Worm (Caenorhabditis elegans) whole organism, L2 larva: ENCODE results near the gene sri-38.
"Not testable (repeated sequence)": the region's sequence is repeated elsewhere in the genome, so short reads cannot be mapped to it uniquely, and the experiment has no call there.

Source experiments
- F13H6.1 ChIP-seq: sonication (generic microtip); optimal IDR thresholded peaks from 2 replicates; lab custom pipeline; 2016; ENCODE audit warnings: missing genetic modification characterization, missing compliant biosample characterization
- R02D3.7 ChIP-seq: fragments of 150-350 bp; optimal IDR thresholded peaks from 2 replicates; lab custom pipeline; 2014; ENCODE audit warnings: missing biosample characterization, missing genetic modification characterization
- aly-2 ChIP-seq: fragments of 150-350 bp; optimal IDR thresholded peaks from 2 replicates; lab custom pipeline; 2014; ENCODE audit warnings: missing biosample characterization, missing genetic modification characterization
- ama-1 ChIP-seq: fragments of 150-350 bp; optimal IDR thresholded peaks from 2 replicates; lab custom pipeline; 2018; ENCODE audit warnings: inconsistent platforms
- blmp-1 ChIP-seq: sonication (generic microtip); optimal IDR thresholded peaks from 2 replicates; lab custom pipeline; 2017; ENCODE audit warnings: missing genetic modification characterization, mild to moderate bottlenecking, missing compliant biosample characterization, antibody characterized with exemption, moderate library complexity; ENCODE audit not compliant: insufficient read depth
- crh-2 ChIP-seq: sonication (generic microtip); optimal IDR thresholded peaks from 2 replicates; lab custom pipeline; 2017; ENCODE audit warnings: missing biosample characterization, missing genetic modification characterization
- dmd-4 ChIP-seq: sonication (generic microtip); optimal IDR thresholded peaks from 2 replicates; lab custom pipeline; 2017; ENCODE audit warnings: missing biosample characterization, missing genetic modification characterization
- egl-27 ChIP-seq: sonication (generic microtip); optimal IDR thresholded peaks from 3 replicates; lab custom pipeline; 2017; ENCODE audit warnings: missing biosample characterization, missing genetic modification reagents, missing genetic modification characterization
- fos-1 ChIP-seq: fragments of 150-350 bp; optimal IDR thresholded peaks from 2 replicates; lab custom pipeline; 2014; ENCODE audit warnings: missing biosample characterization, missing genetic modification characterization
- gmeb-1 ChIP-seq: fragments of 150-350 bp; optimal IDR thresholded peaks from 2 replicates; lab custom pipeline; 2014; ENCODE audit warnings: missing biosample characterization, missing genetic modification characterization
- lin-11 ChIP-seq: fragments of 150-350 bp; sonication (generic microtip); optimal IDR thresholded peaks from 2 replicates; lab custom pipeline; 2014; ENCODE audit warnings: missing biosample characterization, missing genetic modification characterization, inconsistent platforms, mixed read lengths
- mab-5 ChIP-seq: fragments of 150-350 bp; optimal IDR thresholded peaks from 2 replicates; lab custom pipeline; 2014; ENCODE audit warnings: missing biosample characterization, missing genetic modification characterization
- mbf-1 ChIP-seq: sonication (generic microtip); optimal IDR thresholded peaks from 2 replicates; lab custom pipeline; 2017; ENCODE audit warnings: missing biosample characterization, missing genetic modification characterization
- nhr-10 ChIP-seq: sonication (generic microtip); optimal IDR thresholded peaks from 2 replicates; lab custom pipeline; 2017; ENCODE audit warnings: missing biosample characterization, missing genetic modification characterization
- nhr-11 ChIP-seq: fragments of 150-350 bp; optimal IDR thresholded peaks from 2 replicates; lab custom pipeline; 2014; ENCODE audit warnings: missing biosample characterization, missing genetic modification characterization
- nhr-129 ChIP-seq: fragments of 150-350 bp; optimal IDR thresholded peaks from 2 replicates; lab custom pipeline; 2014; ENCODE audit warnings: missing biosample characterization, missing genetic modification characterization
- nhr-21 ChIP-seq: fragments of 150-350 bp; optimal IDR thresholded peaks from 2 replicates; lab custom pipeline; 2014; ENCODE audit warnings: missing biosample characterization, missing genetic modification characterization
- nhr-23 ChIP-seq: fragments of 150-350 bp; optimal IDR thresholded peaks from 2 replicates; lab custom pipeline; 2014; ENCODE audit warnings: missing biosample characterization, missing genetic modification reagents, missing genetic modification characterization
- nhr-237 ChIP-seq: fragments of 150-350 bp; optimal IDR thresholded peaks from 2 replicates; lab custom pipeline; 2014; ENCODE audit warnings: missing biosample characterization, missing genetic modification characterization
- nhr-6 ChIP-seq: fragments of 150-350 bp; optimal IDR thresholded peaks from 2 replicates; lab custom pipeline; 2014; ENCODE audit warnings: missing biosample characterization, missing genetic modification characterization
- nhr-77 ChIP-seq: fragments of 150-350 bp; optimal IDR thresholded peaks from 2 replicates; lab custom pipeline; 2014; ENCODE audit warnings: missing biosample characterization, missing genetic modification characterization
- peb-1 ChIP-seq: fragments of 150-350 bp; optimal IDR thresholded peaks from 2 replicates; lab custom pipeline; 2014; ENCODE audit warnings: missing biosample characterization, missing genetic modification characterization
- sem-4 ChIP-seq: fragments of 150-350 bp; optimal IDR thresholded peaks from 2 replicates; lab custom pipeline; 2014; ENCODE audit warnings: missing biosample characterization, missing genetic modification reagents, missing genetic modification characterization
- skn-1 ChIP-seq: sonication (generic microtip); optimal IDR thresholded peaks from 2 replicates; lab custom pipeline; 2017; ENCODE audit warnings: missing biosample characterization, missing genetic modification characterization
- sma-3 ChIP-seq: sonication (generic microtip); optimal IDR thresholded peaks from 2 replicates; lab custom pipeline; 2016; ENCODE audit warnings: missing genetic modification reagents, missing genetic modification characterization, missing compliant biosample characterization
- snpc-4 ChIP-seq: fragments of 150-350 bp; optimal IDR thresholded peaks from 2 replicates; lab custom pipeline; 2014; ENCODE audit warnings: missing biosample characterization, missing genetic modification characterization
- unc-39 ChIP-seq: fragments of 150-350 bp; optimal IDR thresholded peaks from 2 replicates; lab custom pipeline; 2014; ENCODE audit warnings: missing biosample characterization, missing genetic modification characterization
- unc-55 ChIP-seq: fragments of 150-350 bp; sonication (generic microtip); optimal IDR thresholded peaks from 3 replicates; lab custom pipeline; 2014; ENCODE audit warnings: missing biosample characterization, missing genetic modification reagents, missing genetic modification characterization
- unc-62 ChIP-seq: fragments of 150-350 bp; optimal IDR thresholded peaks from 2 replicates; lab custom pipeline; 2014; ENCODE audit warnings: missing biosample characterization, missing genetic modification reagents, missing genetic modification characterization
- ztf-1 ChIP-seq: fragments of 200-800 bp; sonication (Bioruptor generic); conservative IDR thresholded peaks from 2 replicates; pipeline ENCODE4 v1.3.6; 2022; ENCODE audit warnings: missing genetic modification characterization, missing compliant biosample characterization
- ztf-11 ChIP-seq: sonication (generic microtip); optimal IDR thresholded peaks from 2 replicates; lab custom pipeline; 2017; ENCODE audit warnings: missing biosample characterization, missing genetic modification characterization
- ztf-4 ChIP-seq: fragments of 150-350 bp; optimal IDR thresholded peaks from 2 replicates; lab custom pipeline; 2014; ENCODE audit warnings: missing biosample characterization, missing genetic modification characterization

Gene sri-38

ce11 chrII:2600931-2601330, 9.7 kb upstream of the sri-38 start:
- TF ChIP-seq nhr-129 (tag; lab: Kevin White, UChicago) (no peak), aly-2 (tag; lab: Kevin White, UChicago) (no peak), unc-62 (no peak), sem-4 (tag; lab: Kevin White, UChicago) (no peak), nhr-77 (tag; lab: Kevin White, UChicago) (no peak), nhr-11 (tag; lab: Kevin White, UChicago) (no peak), unc-55 (GFP tag; lab: Kevin White, UChicago) (no peak), R02D3.7 (tag; lab: Kevin White, UChicago) (no peak), ztf-4 (no peak), egl-27 (no peak), lin-11 (tag; lab: Kevin White, UChicago) (no peak), crh-2 (tag; lab: Kevin White, UChicago) (no peak), unc-39 (tag; lab: Kevin White, UChicago) (no peak), gmeb-1 (tag; lab: Kevin White, UChicago) (no peak), nhr-23 (tag; lab: Kevin White, UChicago) (no peak), nhr-237 (tag; lab: Kevin White, UChicago) (no peak)
- TF ChIP-seq, all 48 proteins: peak for 0

ce11 chrII:2605319-2605718, 5.3 kb upstream of the sri-38 start, which contains the start of gene sri-77:
TSS of gene sri-77 (minus strand) at chrII:2605419.
- TF ChIP-seq egl-27: no peak

- TF ChIP-seq peb-1 (no peak), nhr-10 (tag; lab: Kevin White, UChicago) (no peak), blmp-1 (no peak), nhr-11 (tag; lab: Kevin White, UChicago) (no peak), ztf-11 (tag; lab: Kevin White, UChicago) (no peak), mab-5 (tag; lab: Kevin White, UChicago) (no peak), nhr-237 (tag; lab: Kevin White, UChicago) (no peak), sem-4 (tag; lab: Kevin White, UChicago) (no peak), ama-1 (lab: Kevin White, UChicago) (no peak), ztf-1 (GFP tag; lab: Robert Waterston, UW) (no peak), dmd-4 (no peak), nhr-21 (tag; lab: Kevin White, UChicago) (no peak), F13H6.1 (tag; lab: Kevin White, UChicago) (no peak), R02D3.7 (tag; lab: Kevin White, UChicago) (no peak), mbf-1 (tag; lab: Kevin White, UChicago) (no peak)
- TF ChIP-seq, all 48 proteins: peak for 0
Measured at ce11 chrII:2611009-2611408, 347 bp downstream of the sri-38 start.

ce11 chrII:2612278-2612677, 1.6 kb downstream of the sri-38 start, which contains the start of gene D2062.13:
TSS of gene D2062.13 (plus strand) at chrII:2612578.
- TF ChIP-seq snpc-4 (tag; lab: Kevin White, UChicago); ama-1 (lab: Kevin White, UChicago); ztf-11 (tag; lab: Kevin White, UChicago): not testable (repeated sequence)

- TF ChIP-seq aly-2, mbf-1, unc-39 (tag; lab: Kevin White, UChicago): not testable (repeated sequence)
Measured at ce11 chrII:2616634-2617033, 6.0 kb downstream of the sri-38 start, which contains the start of gene msrp-5. TSS of gene msrp-5 (plus strand) at chrII:2616934.

- not testable (repeated sequence) for TF ChIP-seq skn-1 (tag; lab: Kevin White, UChicago); sma-3 (GFP tag; lab: Kevin White, UChicago); snpc-4 (tag; lab: Kevin White, UChicago)
Measured at ce11 chrII:2619148-2619547, 8.5 kb downstream of the sri-38 start, which contains the start of gene msrp-6. TSS of gene msrp-6 (plus strand) at chrII:2619448.

- TF ChIP-seq snpc-4 (tag; lab: Kevin White, UChicago) (no peak), lin-11 (tag; lab: Kevin White, UChicago) (no peak), peb-1 (no peak), fos-1 (tag; lab: Kevin White, UChicago) (no peak), egl-27 (no peak), mbf-1 (tag; lab: Kevin White, UChicago) (no peak), unc-39 (tag; lab: Kevin White, UChicago) (no peak), nhr-6 (tag; lab: Kevin White, UChicago) (no peak)
Measured at ce11 chrII:2622480-2622879, 11.8 kb downstream of the sri-38 start, which contains the start of gene D2062.5. TSS of gene D2062.5 (plus strand) at chrII:2622780.
